Worm (Caenorhabditis elegans) whole organism, early embryonic: ENCODE data around the gene F55C12.6.
"Not testable (repeated sequence)": the region's sequence is repeated elsewhere in the genome, so short reads cannot be mapped to it uniquely, and the experiment has no call there.

ENCODE experiments used
- B0310.2 ChIP-seq: sonication (generic microtip); optimal IDR thresholded peaks from 2 replicates; lab custom pipeline; 2016; ENCODE audit warnings: mild to moderate bottlenecking, missing genetic modification characterization, missing compliant biosample characterization
- F13C5.2 ChIP-seq: sonication (generic microtip); optimal IDR thresholded peaks from 2 replicates; lab custom pipeline; 2017; ENCODE audit warnings: mild to moderate bottlenecking, missing genetic modification characterization, inconsistent platforms, missing compliant biosample characterization
- aly-1 ChIP-seq: sonication (generic microtip); optimal IDR thresholded peaks from 2 replicates; lab custom pipeline; 2016; ENCODE audit warnings: missing genetic modification characterization, missing compliant biosample characterization
- ama-1 ChIP-seq: fragments of 150-350 bp; optimal IDR thresholded peaks from 2 replicates; lab custom pipeline; 2014
- ceh-13 ChIP-seq: fragments of 200-800 bp; sonication (Bioruptor generic); optimal IDR thresholded peaks from 2 replicates; lab custom pipeline; 2018; ENCODE audit warnings: mild to moderate bottlenecking, missing genetic modification characterization, missing compliant biosample characterization
- ceh-36 ChIP-seq: sonication (generic microtip); optimal IDR thresholded peaks from 2 replicates; lab custom pipeline; 2016; ENCODE audit warnings: missing genetic modification characterization, inconsistent platforms, missing compliant biosample characterization
- ets-7 ChIP-seq: sonication (generic microtip); optimal IDR thresholded peaks from 2 replicates; lab custom pipeline; 2016; ENCODE audit warnings: missing genotype, missing genetic modification characterization, missing compliant biosample characterization
- flt-1 ChIP-seq: fragments of 200-800 bp; sonication (Bioruptor generic); IDR thresholded peaks from 2 replicates; pipeline ENCODE4 v1.3.6; 2022; ENCODE audit warnings: missing genetic modification characterization, missing compliant biosample characterization
- hmbx-1 ChIP-seq: sonication (generic microtip); optimal IDR thresholded peaks from 2 replicates; lab custom pipeline; 2016; ENCODE audit warnings: mild to moderate bottlenecking, missing genetic modification characterization, missing compliant biosample characterization
- hmg-4 ChIP-seq: fragments of 200-800 bp; sonication (Bioruptor generic); optimal IDR thresholded peaks from 2 replicates; lab custom pipeline; 2018; ENCODE audit warnings: mild to moderate bottlenecking, missing genetic modification characterization, missing compliant biosample characterization
- hnd-1 ChIP-seq: sonication (generic microtip); optimal IDR thresholded peaks from 2 replicates; lab custom pipeline; 2016; ENCODE audit warnings: missing genetic modification characterization, missing compliant biosample characterization
- pes-1 ChIP-seq: fragments of 200-800 bp; sonication (Bioruptor generic); IDR thresholded peaks from 2 replicates; pipeline ENCODE4 v1.3.6; 2022; ENCODE audit warnings: missing genetic modification reagents, missing genetic modification characterization, missing compliant biosample characterization
- scrt-1 ChIP-seq: fragments of 200-800 bp; sonication (Bioruptor generic); IDR thresholded peaks from 2 replicates; pipeline ENCODE4 v1.3.6; 2022; ENCODE audit warnings: missing genetic modification characterization, missing compliant biosample characterization
- sea-1 ChIP-seq: fragments of 200-800 bp; sonication (Bioruptor generic); conservative IDR thresholded peaks from 2 replicates; pipeline ENCODE4 v1.3.6; 2022; ENCODE audit warnings: missing genetic modification characterization, missing compliant biosample characterization
- tbx-11 ChIP-seq: fragments of 200-800 bp; sonication (Bioruptor generic); IDR thresholded peaks from 2 replicates; pipeline ENCODE4 v1.3.6; 2022; ENCODE audit warnings: missing genetic modification characterization, missing compliant biosample characterization
- tbx-37 ChIP-seq: fragments of 200-800 bp; sonication (Bioruptor generic); conservative IDR thresholded peaks from 2 replicates; pipeline ENCODE4 v1.3.6; 2022; ENCODE audit warnings: missing genetic modification reagents, missing genetic modification characterization, missing compliant biosample characterization
- tra-4 ChIP-seq: sonication (generic microtip); optimal IDR thresholded peaks from 2 replicates; lab custom pipeline; 2017; ENCODE audit warnings: missing genetic modification characterization, missing compliant biosample characterization

F55C12.6 gene

DNA sequence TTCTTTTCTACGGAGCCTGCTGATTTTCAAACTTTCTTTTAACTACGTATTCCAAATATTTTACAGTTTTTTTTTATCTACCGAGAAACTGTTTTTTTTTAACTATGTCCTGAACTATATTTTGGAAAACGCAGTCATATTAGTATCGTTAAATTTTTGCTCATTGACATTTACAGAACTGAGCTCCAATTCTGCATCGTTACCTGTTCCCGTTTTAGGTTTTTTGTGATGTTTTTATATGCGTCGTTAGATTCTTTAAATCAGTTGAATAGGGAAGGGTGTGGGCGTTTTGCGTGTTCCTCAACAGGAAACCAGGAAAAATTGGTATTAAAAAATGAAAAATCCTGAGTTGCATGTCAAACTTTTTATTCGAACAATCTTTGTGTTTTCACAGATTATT lies 16.9 kb upstream of the F55C12.6 start:
- no peak for TF ChIP-seq pes-1 (GFP tag; lab: Robert Waterston, UW)
- no peak for TF ChIP-seq hnd-1
- no peak for TF ChIP-seq tra-4
- TF ChIP-seq aly-1: no peak
- no peak for TF ChIP-seq F13C5.2 (tag; lab: Kevin White, UChicago)
- no peak for TF ChIP-seq ets-7 (tag; lab: Kevin White, UChicago)
- TF ChIP-seq hmg-4 (GFP tag; lab: Kevin White, UChicago): no peak
- no peak for TF ChIP-seq sea-1 (GFP tag; lab: Robert Waterston, UW)
- no peak for TF ChIP-seq flt-1
- no peak for TF ChIP-seq tbx-37 (GFP tag; lab: Robert Waterston, UW)
- TF ChIP-seq ama-1: no peak
- no peak for TF ChIP-seq tbx-11 (GFP tag; lab: Robert Waterston, UW)
- no peak for TF ChIP-seq scrt-1 (GFP tag; lab: Robert Waterston, UW)
- TF ChIP-seq ceh-36 (tag; lab: Kevin White, UChicago): no peak
- TF ChIP-seq ceh-13 (GFP tag; lab: Kevin White, UChicago): no peak

ce11 chrII:5889417-5890139 lies 13.6 kb upstream of the F55C12.6 start:
- no peak for TF ChIP-seq pes-1 (GFP tag; lab: Robert Waterston, UW)
- TF ChIP-seq tbx-11 (GFP tag; lab: Robert Waterston, UW): no peak
- TF ChIP-seq hmg-4 (GFP tag; lab: Kevin White, UChicago): no peak
- no peak for TF ChIP-seq tra-4
- TF ChIP-seq scrt-1 (GFP tag; lab: Robert Waterston, UW): no peak
- TF ChIP-seq F13C5.2 (tag; lab: Kevin White, UChicago): no peak
- no peak for TF ChIP-seq aly-1
- peak; percentile 64 for TF ChIP-seq ceh-36 (tag; lab: Kevin White, UChicago)

ce11 chrII:5885966-5886621 lies 10.1 kb upstream of the F55C12.6 start:
- no peak for TF ChIP-seq scrt-1 (GFP tag; lab: Robert Waterston, UW)
- TF ChIP-seq flt-1: no peak
- TF ChIP-seq ama-1: no peak

ce11 chrII:5884252-5884651 lies 8.3 kb upstream of the F55C12.6 start, which contains the start of gene rfip-1:
TSS of gene rfip-1 (plus strand) at chrII:5884552.
- no peak for TF ChIP-seq sea-1 (GFP tag; lab: Robert Waterston, UW)
- TF ChIP-seq hnd-1: no peak
- no peak for TF ChIP-seq tbx-37 (GFP tag; lab: Robert Waterston, UW)
- TF ChIP-seq aly-1: no peak
- TF ChIP-seq pes-1 (GFP tag; lab: Robert Waterston, UW): no peak
- TF ChIP-seq ceh-36 (tag; lab: Kevin White, UChicago): no peak
- no peak for TF ChIP-seq ama-1
- no peak for TF ChIP-seq hmg-4 (GFP tag; lab: Kevin White, UChicago)
- no peak for TF ChIP-seq scrt-1 (GFP tag; lab: Robert Waterston, UW)
- no peak for TF ChIP-seq tra-4
- TF ChIP-seq hmbx-1: no peak
- TF ChIP-seq B0310.2: no peak
- TF ChIP-seq ceh-13 (GFP tag; lab: Kevin White, UChicago): no peak
- TF ChIP-seq ets-7 (tag; lab: Kevin White, UChicago): no peak
- no peak for TF ChIP-seq tbx-11 (GFP tag; lab: Robert Waterston, UW)
- no peak for TF ChIP-seq F13C5.2 (tag; lab: Kevin White, UChicago)
- TF ChIP-seq flt-1: no peak

ce11 chrII:5880677-5881076 lies 4.7 kb upstream of the F55C12.6 start:
- TF ChIP-seq sea-1 (GFP tag; lab: Robert Waterston, UW) (no peak), tbx-37 (GFP tag; lab: Robert Waterston, UW) (no peak), aly-1 (no peak), ama-1 (no peak), flt-1 (no peak), hmg-4 (GFP tag; lab: Kevin White, UChicago) (no peak), ceh-13 (GFP tag; lab: Kevin White, UChicago) (no peak), tra-4 (no peak)

- not testable (repeated sequence) for TF ChIP-seq sea-1 (GFP tag; lab: Robert Waterston, UW); F13C5.2 (tag; lab: Kevin White, UChicago); hnd-1
Observed at ce11 chrII:5876511-5876910, 558 bp upstream of the F55C12.6 start, which contains the start of gene F55C12.2. TSS of gene F55C12.2 (plus strand) at chrII:5876811.

DNA sequence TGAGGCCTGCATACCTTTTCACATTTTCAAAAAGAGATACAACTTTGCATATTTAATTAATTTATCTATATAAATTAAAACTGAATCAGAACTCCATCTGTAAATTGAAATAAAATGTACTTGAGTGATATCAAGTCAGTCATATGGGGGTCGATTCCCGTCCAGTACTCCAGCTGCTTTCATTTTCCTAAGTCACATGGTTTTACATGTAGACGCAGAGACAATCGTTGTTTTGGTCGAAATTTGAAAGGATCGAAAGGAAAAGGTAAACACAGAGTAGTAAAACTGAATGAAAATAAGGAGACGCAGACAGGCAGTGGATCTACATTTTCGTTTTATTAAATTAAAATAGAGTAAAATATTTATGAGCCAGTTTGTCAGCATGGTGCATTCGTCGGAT lies 1.8 kb downstream of the F55C12.6 start:
- TF ChIP-seq tbx-37 (GFP tag; lab: Robert Waterston, UW) (no peak), hmg-4 (GFP tag; lab: Kevin White, UChicago) (no peak), tbx-11 (GFP tag; lab: Robert Waterston, UW) (no peak), F13C5.2 (tag; lab: Kevin White, UChicago) (no peak), ets-7 (tag; lab: Kevin White, UChicago) (no peak), B0310.2 (no peak), sea-1 (GFP tag; lab: Robert Waterston, UW) (no peak), tra-4 (no peak)

- TF ChIP-seq aly-1 (no peak), hnd-1 (no peak), ets-7 (tag; lab: Kevin White, UChicago) (no peak), ceh-13 (GFP tag; lab: Kevin White, UChicago) (no peak), hmg-4 (GFP tag; lab: Kevin White, UChicago) (no peak), sea-1 (GFP tag; lab: Robert Waterston, UW) (no peak), B0310.2 (no peak), ama-1 (no peak), tra-4 (no peak)
Observed at ce11 chrII:5873564-5874070, 2.3 kb downstream of the F55C12.6 start, which contains the start of gene tex-2. TSS of gene tex-2 (minus strand) at chrII:5873614.
